ENCODE assay signal across 1 fruit fly cellular context in genomic region chr3R:20282103-20282502, dm6.
TF ChIP-seq lines count a peak whose summit lies in the region.

No protein-coding gene starts in this region.

TF ChIP-seq in whole organism, prepupa, 60 proteins besides CTCF, POLR2A, EP300 and RAD21 (continued from another document):
- TF ChIP-seq CG10669 (GFP tag; optimal IDR thresholded peaks at IDR 0.05; lab: Kevin White, UChicago): peak; percentile 24
- peak; percentile 22 for TF ChIP-seq Sox102F (GFP tag; optimal IDR thresholded peaks at IDR 0.05; lab: Kevin White, UChicago)
- no peak for TF ChIP-seq Blimp-1 (GFP tag; optimal IDR thresholded peaks at IDR 0.05; lab: Kevin White, UChicago)
- TF ChIP-seq cyc (GFP tag; optimal IDR thresholded peaks at IDR 0.05; lab: Kevin White, UChicago): no peak
- TF ChIP-seq CG4318 (GFP tag; optimal IDR thresholded peaks at IDR 0.05; lab: Kevin White, UChicago): no peak
- peak; percentile 34 for TF ChIP-seq CG3919 (GFP tag; optimal IDR thresholded peaks at IDR 0.05; lab: Kevin White, UChicago)
- peak; percentile 4 for TF ChIP-seq Hr39 (GFP tag; optimal IDR thresholded peaks at IDR 0.05; lab: Kevin White, UChicago)
- TF ChIP-seq CG8319 (GFP tag; optimal IDR thresholded peaks at IDR 0.05; lab: Kevin White, UChicago): no peak
- peak; percentile 45 for TF ChIP-seq Ets96B (tag; optimal IDR thresholded peaks at IDR 0.05; lab: Kevin White, UChicago)
- peak in 1 of 2 experiments; percentile 50 for TF ChIP-seq salr (GFP tag; optimal IDR thresholded peaks at IDR 0.05; lab: Kevin White, UChicago)
- peak; percentile 26 for TF ChIP-seq achi (GFP tag; optimal IDR thresholded peaks at IDR 0.05; lab: Kevin White, UChicago)
- TF ChIP-seq fd85E (GFP tag; optimal IDR thresholded peaks at IDR 0.05; lab: Kevin White, UChicago): no peak
- no peak for TF ChIP-seq CG16779 (tag; optimal IDR thresholded peaks at IDR 0.05; lab: Kevin White, UChicago)
- peak; percentile 23; the same call in 2 of the 3 replicates for TF ChIP-seq CG8119 (GFP tag; IDR thresholded peaks at IDR 0.05; lab: Robert Waterston, UW)
